Worm (Caenorhabditis elegans): ENCODE data around the gene F41G4.7.

- TF ChIP-seq mab-5 (tag; optimal IDR thresholded peaks at IDR 0.05) (no peak), nhr-76 (tag; optimal IDR thresholded peaks at IDR 0.05) (no peak), pha-4 (tag; optimal IDR thresholded peaks at IDR 0.05) (no peak), nhr-12 (tag; optimal IDR thresholded peaks at IDR 0.05) (no peak), elt-3 (tag; optimal IDR thresholded peaks at IDR 0.05) (no peak), mep-1 (tag; optimal IDR thresholded peaks at IDR 0.05) (no peak)
Observed at ce11 chrX:16813148-16813547, 23.1 kb downstream of the F41G4.7 start.

Measured in whole organism, mixed stage, embryonic.